Worm (Caenorhabditis elegans): ENCODE results near the gene cnc-2.

- TF ChIP-seq him-1 (tag; optimal IDR thresholded peaks at IDR 0.05) = no peak
- no peak for TF ChIP-seq dao-5 (tag; optimal IDR thresholded peaks at IDR 0.05)
- no peak for TF ChIP-seq W03F9.2 (tag; optimal IDR thresholded peaks at IDR 0.05)
Measured at ce11 chrV:1491510-1491909, 41.5 kb upstream of the cnc-2 start, which contains the start of gene C38C3.6.

Data from whole organism, L4/young adult.